Fruit fly (Drosophila melanogaster): ENCODE data around the gene Abca3.

- no peak for TF ChIP-seq kay (GFP tag; ENCODE audit: borderline replicate concordance)
- peak; percentile 51 for TF ChIP-seq Mnt (GFP tag; optimal IDR thresholded peaks at IDR 0.05)
- no peak for TF ChIP-seq Clk (GFP tag; optimal IDR thresholded peaks at IDR 0.05)
- TF ChIP-seq CG7101 (tag; optimal IDR thresholded peaks at IDR 0.05), result peak; percentile 27
- TF ChIP-seq ovo (GFP tag; optimal IDR thresholded peaks at IDR 0.05), result no peak
- TF ChIP-seq Crg-1 (GFP tag; optimal IDR thresholded peaks at IDR 0.05), result no peak
- TF ChIP-seq CG1620 (GFP tag; optimal IDR thresholded peaks at IDR 0.05), result no peak
- TF ChIP-seq CG12768 (GFP tag; optimal IDR thresholded peaks at IDR 0.05), result no peak
- TF ChIP-seq Hr96 (GFP tag; optimal IDR thresholded peaks at IDR 0.05), result no peak
- no peak for TF ChIP-seq cic (GFP tag; optimal IDR thresholded peaks at IDR 0.05)
- TF ChIP-seq pad (GFP tag; optimal IDR thresholded peaks at IDR 0.05), result peak; percentile 36
- TF ChIP-seq CG33017 (tag; optimal IDR thresholded peaks at IDR 0.05), result no peak
Observed at dm6 chrX:21323933-21324688, 17.6 kb upstream of the Abca3 start, which contains the start of the genes Dd and CG1486.
